Fruit fly (Drosophila melanogaster) whole organism, embryonic: ENCODE results near the gene CG4991.

Experiments
- Abd-B ChIP-seq: fragments of 200-800 bp; sonication (Bioruptor generic); optimal IDR thresholded peaks from 2 replicates; lab custom pipeline; 2018; ENCODE audit warnings: missing biosample characterization, mild to moderate bottlenecking, missing genetic modification characterization, moderate library complexity
- Blimp-1 ChIP-seq: fragments of 200-800 bp; sonication (Bioruptor generic); optimal IDR thresholded peaks from 3 replicates; lab custom pipeline; 2018; ENCODE audit warnings: missing biosample characterization, missing genetic modification characterization, mild to moderate bottlenecking, moderate library complexity, missing genetic modification reagents
- CG10979 ChIP-seq: fragments of 200-800 bp; sonication (Bioruptor generic); optimal IDR thresholded peaks from 2 replicates; lab custom pipeline; 2018; ENCODE audit warnings: missing biosample characterization, mild to moderate bottlenecking, missing genetic modification characterization, moderate library complexity
- CG11504 ChIP-seq: fragments of 200-800 bp; sonication (Bioruptor generic); optimal IDR thresholded peaks from 3 replicates; lab custom pipeline; 2019; ENCODE audit warnings: missing biosample characterization, mild to moderate bottlenecking, missing genetic modification characterization, moderate library complexity
- CG12391 ChIP-seq: fragments of 200-800 bp; sonication (Bioruptor generic); optimal IDR thresholded peaks from 3 replicates; lab custom pipeline; 2018; ENCODE audit warnings: missing biosample characterization, mild to moderate bottlenecking, missing genetic modification characterization, moderate library complexity
- CG15269 ChIP-seq: fragments of 200-800 bp; sonication (Bioruptor generic); optimal IDR thresholded peaks from 2 replicates; lab custom pipeline; 2018; ENCODE audit warnings: missing biosample characterization, mild to moderate bottlenecking, missing genetic modification characterization, moderate library complexity
- CG16815 ChIP-seq: fragments of 200-800 bp; sonication (Bioruptor generic); optimal IDR thresholded peaks from 3 replicates; lab custom pipeline; 2017; ENCODE audit warnings: missing biosample characterization, mild to moderate bottlenecking, missing genetic modification characterization
- CG18262 ChIP-seq: fragments of 200-800 bp; optimal IDR thresholded peaks from 3 replicates; lab custom pipeline; 2019; ENCODE audit warnings: missing biosample characterization, mild to moderate bottlenecking, missing genetic modification characterization, moderate library complexity
- CG18764 ChIP-seq: fragments of 200-800 bp; sonication (Bioruptor generic); optimal IDR thresholded peaks from 3 replicates; lab custom pipeline; 2016; ENCODE audit warnings: missing biosample characterization, missing genetic modification characterization
- CG2712 ChIP-seq: fragments of 200-800 bp; optimal IDR thresholded peaks from 3 replicates; lab custom pipeline; 2019; ENCODE audit warnings: missing biosample characterization, mild to moderate bottlenecking, missing genetic modification characterization, moderate library complexity
- CG31441 ChIP-seq: fragments of 200-800 bp; sonication (Bioruptor generic); IDR thresholded peaks from 2 replicates; pipeline ENCODE4 v1.3.6; 2022; ENCODE audit warnings: missing biosample characterization, missing genetic modification characterization
- CG33557 ChIP-seq: fragments of 200-800 bp; sonication (Bioruptor generic); optimal IDR thresholded peaks from 2 replicates; lab custom pipeline; 2019; ENCODE audit warnings: missing biosample characterization, mild to moderate bottlenecking, missing genetic modification characterization, moderate library complexity
- CG6175 ChIP-seq: fragments of 200-800 bp; sonication (Bioruptor generic); IDR thresholded peaks from 3 replicates; pipeline ENCODE4 v1.3.6; 2022; ENCODE audit warnings: missing biosample characterization, missing genetic modification characterization
- CG7556 ChIP-seq: fragments of 200-800 bp; sonication (Bioruptor generic); optimal IDR thresholded peaks from 2 replicates; lab custom pipeline; 2017; ENCODE audit warnings: missing biosample characterization, mild to moderate bottlenecking, missing genetic modification characterization
- CG7839 ChIP-seq: fragments of 200-800 bp; sonication (Bioruptor generic); optimal IDR thresholded peaks from 3 replicates; lab custom pipeline; 2018; ENCODE audit warnings: missing biosample characterization, mild to moderate bottlenecking, missing genetic modification characterization, moderate library complexity
- CG9609 ChIP-seq: fragments of 200-800 bp; sonication (Bioruptor generic); optimal IDR thresholded peaks from 3 replicates; lab custom pipeline; 2016; ENCODE audit warnings: missing biosample characterization, missing genetic modification characterization
- Deaf1 ChIP-seq: fragments of 200-800 bp; optimal IDR thresholded peaks from 3 replicates; lab custom pipeline; 2019; ENCODE audit warnings: missing biosample characterization, mild to moderate bottlenecking, missing genetic modification characterization, moderate library complexity
- Drgx ChIP-seq: fragments of 200-800 bp; sonication (Bioruptor generic); IDR thresholded peaks from 2 replicates; pipeline ENCODE4 v1.3.6; 2022; ENCODE audit warnings: missing biosample characterization, missing genetic modification characterization
- Hmr ChIP-seq: fragments of 200-800 bp; sonication (Bioruptor generic); optimal IDR thresholded peaks from 3 replicates; lab custom pipeline; 2017; ENCODE audit warnings: mild to moderate bottlenecking, missing biosample characterization, missing genetic modification reagents, missing genetic modification characterization
- Hr3 ChIP-seq: fragments of 200-800 bp; sonication (Bioruptor generic); optimal IDR thresholded peaks from 3 replicates; lab custom pipeline; 2016; ENCODE audit warnings: missing biosample characterization, missing genetic modification characterization
- Lhr ChIP-seq: fragments of 200-800 bp; sonication (Bioruptor generic); optimal IDR thresholded peaks from 3 replicates; lab custom pipeline; 2017; ENCODE audit warnings: mild to moderate bottlenecking, missing biosample characterization, missing genetic modification reagents, missing genetic modification characterization
- Nf-YC ChIP-seq: fragments of 200-800 bp; optimal IDR thresholded peaks from 3 replicates; lab custom pipeline; 2019; ENCODE audit warnings: missing biosample characterization, mild to moderate bottlenecking, missing genetic modification characterization, moderate library complexity
- Oli ChIP-seq: fragments of 200-800 bp; sonication (Bioruptor generic); optimal IDR thresholded peaks from 2 replicates; lab custom pipeline; 2018; ENCODE audit warnings: missing biosample characterization, mild to moderate bottlenecking, missing genetic modification characterization, moderate library complexity
- Sox102F ChIP-seq: fragments of 200-800 bp; sonication (Bioruptor generic); optimal IDR thresholded peaks from 2 replicates; lab custom pipeline; 2018; ENCODE audit warnings: missing biosample characterization, mild to moderate bottlenecking, missing genetic modification characterization, moderate library complexity
- Ssrp ChIP-seq: fragments of 200-800 bp; sonication (Bioruptor generic); optimal IDR thresholded peaks from 2 replicates; lab custom pipeline; 2018; ENCODE audit warnings: missing biosample characterization, mild to moderate bottlenecking, missing genetic modification characterization, moderate library complexity
- Taf1 ChIP-seq: fragments of 200-800 bp; sonication (Bioruptor generic); IDR thresholded peaks from 2 replicates; pipeline ENCODE4 v1.3.6; 2022; ENCODE audit warnings: missing biosample characterization, missing genetic modification characterization
- Xbp1 ChIP-seq: fragments of 200-800 bp; sonication (Bioruptor generic); optimal IDR thresholded peaks from 3 replicates; lab custom pipeline; 2016; ENCODE audit warnings: missing biosample characterization, mild to moderate bottlenecking, missing genetic modification characterization
- ara ChIP-seq: fragments of 200-800 bp; sonication (Bioruptor generic); IDR thresholded peaks from 2 replicates; pipeline ENCODE4 v1.3.6; 2022; ENCODE audit warnings: missing biosample characterization, missing genetic modification characterization
- az2 ChIP-seq: fragments of 200-800 bp; sonication (Bioruptor generic); optimal IDR thresholded peaks from 3 replicates; lab custom pipeline; 2016; ENCODE audit warnings: missing biosample characterization, missing genetic modification characterization
- bsh ChIP-seq, 2 experiments: fragments of 200-800 bp; sonication (Bioruptor generic); optimal IDR thresholded peaks; 2 replicates each; lab custom pipeline; 2017 to 2018; ENCODE audit warnings: mild to moderate bottlenecking in 2 of 2, missing biosample characterization in 2 of 2, missing genetic modification characterization in 2 of 2, moderate library complexity in 1 of 2
- dmrt11E ChIP-seq: fragments of 200-800 bp; sonication (Bioruptor generic); optimal IDR thresholded peaks from 3 replicates; lab custom pipeline; 2018; ENCODE audit warnings: missing biosample characterization, mild to moderate bottlenecking, missing genetic modification characterization, moderate library complexity
- dmrt99B ChIP-seq: fragments of 200-800 bp; sonication (Bioruptor generic); optimal IDR thresholded peaks from 2 replicates; lab custom pipeline; 2018; ENCODE audit warnings: missing biosample characterization, mild to moderate bottlenecking, missing genetic modification characterization, moderate library complexity
- gcm ChIP-seq: fragments of 200-800 bp; sonication (Bioruptor generic); optimal IDR thresholded peaks from 2 replicates; lab custom pipeline; 2019; ENCODE audit warnings: missing biosample characterization, mild to moderate bottlenecking, missing genetic modification characterization, moderate library complexity
- gem ChIP-seq: fragments of 200-800 bp; sonication (Bioruptor generic); optimal IDR thresholded peaks from 2 replicates; lab custom pipeline; 2019; ENCODE audit warnings: missing biosample characterization, mild to moderate bottlenecking, missing genetic modification characterization, moderate library complexity
- grau ChIP-seq: fragments of 200-800 bp; optimal IDR thresholded peaks from 3 replicates; lab custom pipeline; 2019; ENCODE audit warnings: missing biosample characterization, mild to moderate bottlenecking, missing genetic modification characterization, moderate library complexity
- ham ChIP-seq: fragments of 200-800 bp; sonication (Bioruptor generic); IDR thresholded peaks from 2 replicates; pipeline ENCODE4 v1.3.6; 2022; ENCODE audit warnings: missing biosample characterization, missing genetic modification characterization
- hth ChIP-seq: fragments of >200 bp; optimal IDR thresholded peaks from 2 replicates; lab custom pipeline; 2017; ENCODE audit warnings: inconsistent platforms
- knrl ChIP-seq: fragments of 200-800 bp; sonication (Bioruptor generic); IDR thresholded peaks from 3 replicates; pipeline ENCODE4 v1.3.6; 2022; ENCODE audit warnings: missing biosample characterization, missing genetic modification characterization; ENCODE audit not compliant: partially characterized antibody
- nerfin-2 ChIP-seq: fragments of 200-800 bp; sonication (Bioruptor generic); IDR thresholded peaks from 2 replicates; pipeline ENCODE4 v1.3.6; 2022; ENCODE audit warnings: missing biosample characterization, missing genetic modification characterization; ENCODE audit not compliant: partially characterized antibody
- nmo ChIP-seq: fragments of 200-800 bp; sonication (Bioruptor generic); optimal IDR thresholded peaks from 2 replicates; lab custom pipeline; 2018; ENCODE audit warnings: missing biosample characterization, mild to moderate bottlenecking, missing genetic modification characterization, moderate library complexity
- pan ChIP-seq, 4 experiments: fragments of >200 bp in 3 of 4; fragments of 200-800 bp in 1 of 4; sonication (Bioruptor generic) in 1 of 4; optimal IDR thresholded peaks in 3 of 4; IDR thresholded peaks in 1 of 4; 2 replicates each; pipeline versions ENCODE4 v1.3.6 to Lab custom; 2017 to 2022; ENCODE audit warnings: missing biosample characterization in 2 of 4, missing genetic modification characterization in 2 of 4, mixed read lengths in 1 of 4
- repo ChIP-seq: fragments of 200-800 bp; sonication (Bioruptor generic); optimal IDR thresholded peaks from 2 replicates; lab custom pipeline; 2016; ENCODE audit warnings: missing biosample characterization, missing genetic modification characterization
- sisA ChIP-seq: fragments of 200-800 bp; sonication (Bioruptor generic); IDR thresholded peaks from 2 replicates; pipeline ENCODE4 v1.3.6; 2022; ENCODE audit warnings: missing biosample characterization, missing genetic modification characterization
- stc ChIP-seq: fragments of 200-800 bp; sonication (Bioruptor generic); IDR thresholded peaks from 2 replicates; pipeline ENCODE4 v1.3.6; 2022; ENCODE audit warnings: missing biosample characterization, missing genetic modification characterization
- unpg ChIP-seq: fragments of 200-800 bp; sonication (Bioruptor generic); optimal IDR thresholded peaks from 3 replicates; lab custom pipeline; 2018; ENCODE audit warnings: missing biosample characterization, mild to moderate bottlenecking, missing genetic modification characterization, moderate library complexity

Gene CG4991

DNA sequence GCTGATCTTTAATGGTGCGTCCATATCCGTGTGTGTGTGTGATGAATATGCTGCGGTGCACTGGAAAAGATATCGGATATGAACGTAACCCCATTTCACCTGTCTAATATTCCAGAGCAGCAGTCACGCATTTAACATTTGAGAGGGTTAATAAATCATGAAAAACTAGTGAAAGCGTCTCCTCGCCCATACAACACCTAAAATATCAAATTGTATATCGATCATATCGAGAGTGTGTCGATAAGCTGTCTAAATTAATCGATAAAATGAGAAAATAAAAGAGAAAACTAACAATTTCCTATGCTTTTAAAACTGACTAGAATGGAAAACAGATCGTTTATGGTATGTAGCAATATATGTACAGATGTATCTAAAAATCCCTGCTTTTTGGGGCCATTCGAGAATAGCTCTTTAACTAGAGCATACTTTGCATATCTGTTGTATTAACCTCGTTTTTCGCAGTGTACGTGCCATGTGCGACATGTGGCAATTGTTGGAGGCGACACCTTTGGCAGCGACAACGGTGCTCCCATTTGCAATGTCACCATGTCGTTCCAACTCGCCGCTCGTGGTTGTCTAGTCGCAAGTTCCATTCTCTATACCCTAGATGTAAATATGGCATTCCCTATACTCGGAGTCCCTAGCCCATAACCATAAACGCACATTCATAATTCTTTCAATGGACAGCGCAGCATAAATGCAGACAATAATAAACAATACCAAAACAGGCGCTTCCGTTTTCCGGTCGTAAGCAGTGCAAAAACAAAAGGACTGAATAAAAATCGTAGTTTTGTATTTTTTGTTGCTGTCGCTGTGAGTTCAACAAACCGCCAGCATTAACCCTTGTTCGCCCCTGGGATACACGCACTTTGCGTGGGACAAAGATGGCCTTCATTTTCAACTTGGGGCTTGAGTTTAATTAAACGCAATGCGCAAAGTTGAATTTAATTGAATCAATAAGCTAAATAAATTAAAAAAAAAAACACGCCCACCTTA, 20.6 kb downstream of the CG4991 start (continued):
- TF ChIP-seq CG2712, result peak; percentile 16
- TF ChIP-seq, all 482 proteins: peak for 29

dm6 chrX:17113324-17113723, 21.7 kb downstream of the CG4991 start:
- peak; percentile 21 for TF ChIP-seq grau (tag; lab: Kevin White, UChicago)
- no peak for TF ChIP-seq repo (GFP tag; lab: Kevin White, UChicago)
- TF ChIP-seq nmo, result peak; percentile 34
- peak; percentile 15 for TF ChIP-seq Oli (tag; lab: Kevin White, UChicago)
- no peak for TF ChIP-seq knrl (GFP tag; lab: Robert Waterston, UW)
- TF ChIP-seq Abd-B (GFP tag; lab: Kevin White, UChicago), result no peak
- TF ChIP-seq bsh (GFP tag; optimal IDR thresholded peaks at IDR 0.05; lab: Kevin White, UChicago), result peak in 1 of 2 experiments; percentile 33
- peak; percentile 11 for TF ChIP-seq CG18262 (tag; lab: Kevin White, UChicago)
- TF ChIP-seq CG11504, result peak; percentile 51
- no peak for TF ChIP-seq hth (lab: Kevin White, UChicago)
- TF ChIP-seq nerfin-2, result no peak
- TF ChIP-seq Hr3 (GFP tag; lab: Kevin White, UChicago), result peak; percentile 4
- TF ChIP-seq az2, result peak; percentile 24
- no peak for TF ChIP-seq Nf-YC (tag; lab: Kevin White, UChicago)
- TF ChIP-seq Lhr (GFP tag; lab: Kevin White, UChicago), result no peak
- TF ChIP-seq CG7556 (GFP tag; lab: Kevin White, UChicago), result peak; percentile 16
- no peak for TF ChIP-seq Taf1 (GFP tag; lab: Robert Waterston, UW)
- TF ChIP-seq Sox102F (GFP tag; lab: Kevin White, UChicago), result peak; percentile 65
- TF ChIP-seq CG33557 (GFP tag; lab: Kevin White, UChicago), result no peak
- TF ChIP-seq dmrt11E, result peak; percentile 37
- TF ChIP-seq CG16815 (GFP tag; lab: Kevin White, UChicago), result no peak
- TF ChIP-seq stc, result no peak
- no peak for TF ChIP-seq Blimp-1
- TF ChIP-seq CG6175, result no peak
- peak; percentile 40 for TF ChIP-seq CG12391
- TF ChIP-seq Drgx (GFP tag; lab: Robert Waterston, UW), result peak; percentile 55
- TF ChIP-seq Xbp1 (GFP tag; lab: Kevin White, UChicago), result peak; percentile 16
- TF ChIP-seq CG10979 (tag; lab: Kevin White, UChicago), result no peak
- 0 out of 2 replicates have a peak, but pooled peaks have one; percentile 12 for TF ChIP-seq CG31441 (GFP tag; lab: Robert Waterston, UW)
- no peak for TF ChIP-seq Deaf1
- peak; percentile 17 for TF ChIP-seq unpg
- TF ChIP-seq ara (GFP tag; lab: Robert Waterston, UW), result no peak
- peak; percentile 48 for TF ChIP-seq CG7839 (tag; lab: Kevin White, UChicago)
- TF ChIP-seq CG9609 (GFP tag; lab: Kevin White, UChicago), result no peak
- peak; percentile 8 for TF ChIP-seq CG15269
- TF ChIP-seq gcm, result peak; percentile 23
- peak; percentile 44 for TF ChIP-seq dmrt99B (tag; lab: Kevin White, UChicago)
- TF ChIP-seq Ssrp (tag; lab: Kevin White, UChicago), result peak; percentile 30
- no peak for TF ChIP-seq Hmr (GFP tag; lab: Kevin White, UChicago)
- TF ChIP-seq gem, result peak; percentile 62
- no peak for TF ChIP-seq CG18764 (GFP tag; lab: Kevin White, UChicago)
- no peak for TF ChIP-seq pan (optimal IDR thresholded peaks at IDR 0.05; lab: Kevin White, UChicago)
- no peak for TF ChIP-seq pan (GFP tag; optimal IDR thresholded peaks at IDR 0.05 in 1 of 2, IDR thresholded peaks at IDR 0.05 in 1 of 2)
- no peak for TF ChIP-seq ham
- TF ChIP-seq sisA (GFP tag; lab: Robert Waterston, UW), result 0 out of 2 replicates have a peak, but pooled peaks have one; percentile 17
